Comparison of ENCODE assay signal across 3 worm cellular contexts in genomic region chrX:13687111-13687512, ce11.
TF ChIP-seq lines count a peak whose summit lies in the region.

No protein-coding gene starts in this region.

TF ChIP-seq in whole organism, L2 larva, 48 proteins besides CTCF, POLR2A, EP300 and RAD21 (continued from another document):
- TF ChIP-seq Y55F3AM.14 (GFP tag; optimal IDR thresholded peaks at IDR 0.05; lab: Kevin White, UChicago), result peak; percentile 63
- peak; percentile 68 for TF ChIP-seq ceh-16 (tag; optimal IDR thresholded peaks at IDR 0.05; lab: Kevin White, UChicago)
- TF ChIP-seq egl-27 (tag; optimal IDR thresholded peaks at IDR 0.05; lab: Kevin White, UChicago), result no peak
- TF ChIP-seq gmeb-1 (tag; optimal IDR thresholded peaks at IDR 0.05; lab: Kevin White, UChicago), result no peak
- TF ChIP-seq fos-1 (tag; optimal IDR thresholded peaks at IDR 0.05; lab: Kevin White, UChicago), result peak; percentile 52
- no peak for TF ChIP-seq mbf-1 (tag; optimal IDR thresholded peaks at IDR 0.05; lab: Kevin White, UChicago)
- TF ChIP-seq lin-11 (tag; optimal IDR thresholded peaks at IDR 0.05; lab: Kevin White, UChicago), result no peak
- TF ChIP-seq snpc-4 (tag; optimal IDR thresholded peaks at IDR 0.05; lab: Kevin White, UChicago), result no peak
- TF ChIP-seq nhr-129 (tag; optimal IDR thresholded peaks at IDR 0.05; lab: Kevin White, UChicago), result peak; percentile 73
- no peak for TF ChIP-seq nhr-23 (tag; optimal IDR thresholded peaks at IDR 0.05; lab: Kevin White, UChicago)
- TF ChIP-seq R02D3.7 (tag; optimal IDR thresholded peaks at IDR 0.05; lab: Kevin White, UChicago), result no peak
- peak; percentile 14 for TF ChIP-seq nhr-6 (tag; optimal IDR thresholded peaks at IDR 0.05; lab: Kevin White, UChicago)
- no peak for TF ChIP-seq aly-2 (tag; optimal IDR thresholded peaks at IDR 0.05; lab: Kevin White, UChicago)
- no peak for TF ChIP-seq dmd-4 (tag; optimal IDR thresholded peaks at IDR 0.05; lab: Kevin White, UChicago)
- TF ChIP-seq zag-1 (tag; optimal IDR thresholded peaks at IDR 0.05; lab: Kevin White, UChicago), result peak; percentile 25
- TF ChIP-seq sma-9 (GFP tag; optimal IDR thresholded peaks at IDR 0.05; lab: Kevin White, UChicago), result peak; percentile 66
- no peak for TF ChIP-seq sma-9 (tag; optimal IDR thresholded peaks at IDR 0.05; lab: Kevin White, UChicago)
- TF ChIP-seq sma-3 (GFP tag; optimal IDR thresholded peaks at IDR 0.05; lab: Kevin White, UChicago), result peak; percentile 14
- peak; percentile 37 for TF ChIP-seq crh-2 (tag; optimal IDR thresholded peaks at IDR 0.05; lab: Kevin White, UChicago)
- peak; percentile 70 for TF ChIP-seq unc-55 (GFP tag; optimal IDR thresholded peaks at IDR 0.05; lab: Kevin White, UChicago)
- peak; percentile 13 for TF ChIP-seq lin-13 (GFP tag; optimal IDR thresholded peaks at IDR 0.05; lab: Kevin White, UChicago)
- TF ChIP-seq nhr-12 (tag; optimal IDR thresholded peaks at IDR 0.05; lab: Kevin White, UChicago), result no peak
TF ChIP-seq in whole organism, L2 larva: peak in this region for 19.

TF ChIP-seq in whole organism, L4 larva, 104 proteins besides CTCF, POLR2A, EP300 and RAD21 (continued from another document and continues in another):
- peak in 1 of 2 experiments; percentile 68 for TF ChIP-seq mdl-1 (tag; optimal IDR thresholded peaks at IDR 0.05; lab: Kevin White, UChicago)
- peak in 1 of 2 experiments; percentile 43 for TF ChIP-seq lsy-2 (tag; optimal IDR thresholded peaks at IDR 0.05; lab: Kevin White, UChicago)
- TF ChIP-seq gei-8 (GFP tag; optimal IDR thresholded peaks at IDR 0.05; lab: Kevin White, UChicago), result no peak
- TF ChIP-seq nhr-102 (tag; optimal IDR thresholded peaks at IDR 0.05; lab: Kevin White, UChicago), result peak; percentile 22
- no peak for TF ChIP-seq unc-130 (GFP tag; optimal IDR thresholded peaks at IDR 0.05; lab: Kevin White, UChicago)
- no peak for TF ChIP-seq cey-2 (tag; optimal IDR thresholded peaks at IDR 0.05; lab: Kevin White, UChicago; ENCODE audit: borderline replicate concordance, insufficient read depth)
- TF ChIP-seq ztf-7 (tag; optimal IDR thresholded peaks at IDR 0.05; lab: Kevin White, UChicago), result no peak
- TF ChIP-seq daf-8 (GFP tag; IDR thresholded peaks at IDR 0.05; lab: Robert Waterston, UW), result no peak
- peak; percentile 55 for TF ChIP-seq dmd-6 (GFP tag; IDR thresholded peaks at IDR 0.05; lab: Robert Waterston, UW)
- TF ChIP-seq dve-1 (tag; optimal IDR thresholded peaks at IDR 0.05; lab: Kevin White, UChicago; ENCODE audit: insufficient read depth), result no peak
- TF ChIP-seq lin-29 (GFP tag; IDR thresholded peaks at IDR 0.05; lab: Robert Waterston, UW), result no peak
- no peak for TF ChIP-seq F26F4.8 (GFP tag; conservative IDR thresholded peaks at IDR 0.05; lab: Robert Waterston, UW)
- no peak for TF ChIP-seq lir-3 (tag; optimal IDR thresholded peaks at IDR 0.05; lab: Kevin White, UChicago)
- TF ChIP-seq zfp-3 (GFP tag; conservative IDR thresholded peaks at IDR 0.05; lab: Robert Waterston, UW), result no peak
- TF ChIP-seq ztf-11 (tag; optimal IDR thresholded peaks at IDR 0.05; lab: Kevin White, UChicago), result no peak
- no peak for TF ChIP-seq Y105C5A.15 (GFP tag; IDR thresholded peaks at IDR 0.05; lab: Robert Waterston, UW)
- TF ChIP-seq F37D6.2 (tag; optimal IDR thresholded peaks at IDR 0.05; lab: Kevin White, UChicago), result peak; percentile 43
- no peak for TF ChIP-seq vab-7 (GFP tag; IDR thresholded peaks at IDR 0.05; lab: Robert Waterston, UW)
- no peak for TF ChIP-seq unc-39 (tag; optimal IDR thresholded peaks at IDR 0.05; lab: Kevin White, UChicago)
- TF ChIP-seq lin-38 (GFP tag; IDR thresholded peaks at IDR 0.05; lab: Robert Waterston, UW), result no peak
- TF ChIP-seq daf-19 (GFP tag; conservative IDR thresholded peaks at IDR 0.05; lab: Robert Waterston, UW), result no peak
- peak; percentile 10 for TF ChIP-seq nhr-28 (tag; optimal IDR thresholded peaks at IDR 0.05; lab: Kevin White, UChicago)
- peak; percentile 75 for TF ChIP-seq egl-43 (GFP tag; IDR thresholded peaks at IDR 0.05; lab: Robert Waterston, UW)
- no peak for TF ChIP-seq lin-1 (GFP tag; IDR thresholded peaks at IDR 0.05; lab: Robert Waterston, UW)
- TF ChIP-seq tra-1 (GFP tag; IDR thresholded peaks at IDR 0.05; lab: Robert Waterston, UW), result peak; percentile 27; the same call in 1 of the 2 replicates
- no peak for TF ChIP-seq fos-1 (tag; optimal IDR thresholded peaks at IDR 0.05; lab: Kevin White, UChicago)
- no peak for TF ChIP-seq daf-16 (GFP tag; optimal IDR thresholded peaks at IDR 0.05; lab: Kevin White, UChicago)
- peak; percentile 27 for TF ChIP-seq daf-16 (tag; optimal IDR thresholded peaks at IDR 0.05; lab: Kevin White, UChicago)
- peak; percentile 35 for TF ChIP-seq lin-13 (GFP tag; optimal IDR thresholded peaks at IDR 0.05; lab: Kevin White, UChicago)
- TF ChIP-seq T26A8.4 (GFP tag; IDR thresholded peaks at IDR 0.05; lab: Robert Waterston, UW), result peak; percentile 55; the same call in 1 of the 2 replicates
- TF ChIP-seq aly-2 (tag; optimal IDR thresholded peaks at IDR 0.05; lab: Kevin White, UChicago), result no peak
- peak in 1 of 2 experiments; percentile 17 for TF ChIP-seq hif-1 (tag; optimal IDR thresholded peaks at IDR 0.05; lab: Kevin White, UChicago)
- TF ChIP-seq F10B5.3 (tag; optimal IDR thresholded peaks at IDR 0.05; lab: Kevin White, UChicago), result peak; percentile 59
- TF ChIP-seq madf-5 (GFP tag; IDR thresholded peaks at IDR 0.05; lab: Robert Waterston, UW), result no peak
- TF ChIP-seq rbr-2 (tag; optimal IDR thresholded peaks at IDR 0.05; lab: Kevin White, UChicago), result peak; percentile 76
- TF ChIP-seq dmd-9 (GFP tag; IDR thresholded peaks at IDR 0.05; lab: Robert Waterston, UW), result no peak
- TF ChIP-seq nhr-6 (tag; optimal IDR thresholded peaks at IDR 0.05; lab: Kevin White, UChicago), result no peak
- TF ChIP-seq daf-12 (tag; optimal IDR thresholded peaks at IDR 0.05; lab: Kevin White, UChicago), result no peak
- no peak for TF ChIP-seq ceh-32 (tag; optimal IDR thresholded peaks at IDR 0.05; lab: Kevin White, UChicago; ENCODE audit: poor library complexity)
- TF ChIP-seq attf-4 (tag; optimal IDR thresholded peaks at IDR 0.05; lab: Kevin White, UChicago), result no peak
- TF ChIP-seq F44E2.7 (GFP tag; IDR thresholded peaks at IDR 0.05; lab: Robert Waterston, UW), result no peak
- no peak for TF ChIP-seq ceh-62 (tag; optimal IDR thresholded peaks at IDR 0.05; lab: Kevin White, UChicago)
- no peak for TF ChIP-seq tag-97 (GFP tag; IDR thresholded peaks at IDR 0.05; lab: Robert Waterston, UW)
- TF ChIP-seq ZK546.5 (tag; optimal IDR thresholded peaks at IDR 0.05; lab: Kevin White, UChicago), result no peak
- no peak for TF ChIP-seq pqm-1 (tag; optimal IDR thresholded peaks at IDR 0.05; lab: Kevin White, UChicago)
- no peak for TF ChIP-seq F49E8.2 (tag; optimal IDR thresholded peaks at IDR 0.05; lab: Kevin White, UChicago; ENCODE audit: borderline replicate concordance)
- no peak for TF ChIP-seq zip-11 (GFP tag; IDR thresholded peaks at IDR 0.05; lab: Robert Waterston, UW)
- TF ChIP-seq hlh-30 (tag; optimal IDR thresholded peaks at IDR 0.05; lab: Kevin White, UChicago; ENCODE audit: insufficient read depth), result peak; percentile 58
- no peak for TF ChIP-seq nhr-76 (tag; optimal IDR thresholded peaks at IDR 0.05; lab: Kevin White, UChicago)
- TF ChIP-seq unc-62 (GFP tag; optimal IDR thresholded peaks at IDR 0.05 in 1 of 2; lab: Kevin White, UChicago), result peak in 1 of 2 experiments; percentile 98
- TF ChIP-seq unc-62 (tag; optimal IDR thresholded peaks at IDR 0.05; lab: Kevin White, UChicago), result no peak
- TF ChIP-seq lim-7 (GFP tag; IDR thresholded peaks at IDR 0.05; lab: Robert Waterston, UW), result no peak
- TF ChIP-seq fkh-10 (GFP tag; optimal IDR thresholded peaks at IDR 0.05; lab: Kevin White, UChicago), result peak; percentile 14
- TF ChIP-seq spr-1 (tag; optimal IDR thresholded peaks at IDR 0.05; lab: Kevin White, UChicago), result peak; percentile 44
- no peak for TF ChIP-seq ZK337.2 (GFP tag; IDR thresholded peaks at IDR 0.05; lab: Robert Waterston, UW)
- peak; percentile 6 for TF ChIP-seq jun-1 (tag; optimal IDR thresholded peaks at IDR 0.05; lab: Kevin White, UChicago)
- TF ChIP-seq snpc-4 (tag; optimal IDR thresholded peaks at IDR 0.05; lab: Kevin White, UChicago), result no peak
- no peak for TF ChIP-seq skn-1 (tag; optimal IDR thresholded peaks at IDR 0.05; lab: Kevin White, UChicago)

TF ChIP-seq in whole organism, late embryonic, 69 proteins besides CTCF, POLR2A, EP300 and RAD21 (continued from another document):
- no peak for TF ChIP-seq mec-3 (tag; optimal IDR thresholded peaks at IDR 0.05; lab: Kevin White, UChicago; ENCODE audit: borderline replicate concordance)
- TF ChIP-seq hlh-30 (tag; optimal IDR thresholded peaks at IDR 0.05; lab: Kevin White, UChicago; ENCODE audit: insufficient read depth), result peak; percentile 40
- TF ChIP-seq hlh-15 (tag; optimal IDR thresholded peaks at IDR 0.05; lab: Kevin White, UChicago), result no peak
- TF ChIP-seq madf-2 (tag; optimal IDR thresholded peaks at IDR 0.05; lab: Kevin White, UChicago), result no peak
- TF ChIP-seq ceh-14 (tag; optimal IDR thresholded peaks at IDR 0.05; lab: Kevin White, UChicago), result no peak
- no peak for TF ChIP-seq ttx-3 (tag; optimal IDR thresholded peaks at IDR 0.05; lab: Kevin White, UChicago)
- TF ChIP-seq fkh-6 (tag; optimal IDR thresholded peaks at IDR 0.05; lab: Kevin White, UChicago), result no peak
- no peak for TF ChIP-seq pax-1 (tag; optimal IDR thresholded peaks at IDR 0.05; lab: Kevin White, UChicago)
- TF ChIP-seq hlh-8 (tag; optimal IDR thresholded peaks at IDR 0.05; lab: Kevin White, UChicago), result peak; percentile 39
- no peak for TF ChIP-seq unc-86 (tag; optimal IDR thresholded peaks at IDR 0.05; lab: Kevin White, UChicago)
- no peak for TF ChIP-seq zip-5 (tag; optimal IDR thresholded peaks at IDR 0.05; lab: Kevin White, UChicago)
- TF ChIP-seq nfya-1 (tag; optimal IDR thresholded peaks at IDR 0.05; lab: Kevin White, UChicago), result peak; percentile 72
- peak; percentile 95 for TF ChIP-seq unc-55 (GFP tag; optimal IDR thresholded peaks at IDR 0.05; lab: Kevin White, UChicago)
- peak; percentile 0 for TF ChIP-seq hlh-6 (tag; optimal IDR thresholded peaks at IDR 0.05; lab: Kevin White, UChicago)
- TF ChIP-seq lin-11 (tag; optimal IDR thresholded peaks at IDR 0.05; lab: Kevin White, UChicago), result no peak
- TF ChIP-seq rnt-1 (tag; optimal IDR thresholded peaks at IDR 0.05; lab: Kevin White, UChicago), result peak; percentile 28
